Fruit fly (Drosophila melanogaster) whole organism, embryonic: ENCODE results near the gene CG14664.
A peak's percentile ranks its signal among the peaks of the same experiment; 100 is the strongest.

Experiments used
- Atf6 ChIP-seq: fragments of 200-800 bp; sonication (Bioruptor generic); IDR thresholded peaks from 2 replicates; pipeline ENCODE4 v1.3.6; 2022; ENCODE audit warnings: missing biosample characterization, missing genetic modification characterization
- Blimp-1 ChIP-seq: fragments of 200-800 bp; sonication (Bioruptor generic); optimal IDR thresholded peaks from 3 replicates; lab custom pipeline; 2018; ENCODE audit warnings: missing biosample characterization, missing genetic modification characterization, mild to moderate bottlenecking, moderate library complexity, missing genetic modification reagents
- CG1024 ChIP-seq: fragments of 200-800 bp; sonication (Bioruptor generic); IDR thresholded peaks from 2 replicates; pipeline ENCODE4 v1.3.6; 2022; ENCODE audit warnings: missing biosample characterization, missing genetic modification characterization
- CG13296 ChIP-seq: fragments of 200-800 bp; sonication (Bioruptor generic); optimal IDR thresholded peaks from 3 replicates; lab custom pipeline; 2018; ENCODE audit warnings: missing biosample characterization, mild to moderate bottlenecking, missing genetic modification characterization
- CG15601 ChIP-seq: fragments of 200-800 bp; sonication (Bioruptor generic); optimal IDR thresholded peaks from 3 replicates; lab custom pipeline; 2019; ENCODE audit warnings: missing biosample characterization, mild to moderate bottlenecking, missing genetic modification characterization, moderate library complexity
- CG1603 ChIP-seq: fragments of 200-800 bp; sonication (Bioruptor generic); optimal IDR thresholded peaks from 2 replicates; lab custom pipeline; 2019; ENCODE audit warnings: missing biosample characterization, mild to moderate bottlenecking, missing genetic modification characterization, moderate library complexity
- CG16815 ChIP-seq: fragments of 200-800 bp; sonication (Bioruptor generic); optimal IDR thresholded peaks from 3 replicates; lab custom pipeline; 2017; ENCODE audit warnings: missing biosample characterization, mild to moderate bottlenecking, missing genetic modification characterization
- CG17361 ChIP-seq: fragments of 200-800 bp; sonication (Bioruptor generic); IDR thresholded peaks from 3 replicates; pipeline ENCODE4 v1.3.6; 2022; ENCODE audit warnings: missing biosample characterization, missing genetic modification characterization
- CG18262 ChIP-seq: fragments of 200-800 bp; optimal IDR thresholded peaks from 3 replicates; lab custom pipeline; 2019; ENCODE audit warnings: missing biosample characterization, mild to moderate bottlenecking, missing genetic modification characterization, moderate library complexity
- CG31441 ChIP-seq: fragments of 200-800 bp; sonication (Bioruptor generic); IDR thresholded peaks from 2 replicates; pipeline ENCODE4 v1.3.6; 2022; ENCODE audit warnings: missing biosample characterization, missing genetic modification characterization
- CG3838 ChIP-seq: fragments of 200-800 bp; sonication (Bioruptor generic); optimal IDR thresholded peaks from 3 replicates; lab custom pipeline; 2016; ENCODE audit warnings: missing biosample characterization, missing genetic modification characterization
- CG4360 ChIP-seq: fragments of 200-800 bp; sonication (Bioruptor generic); IDR thresholded peaks from 2 replicates; pipeline ENCODE4 v1.3.6; 2022; ENCODE audit warnings: missing biosample characterization, missing genetic modification characterization
- CG5180 ChIP-seq: fragments of 200-800 bp; sonication (Bioruptor generic); optimal IDR thresholded peaks from 3 replicates; lab custom pipeline; 2017; ENCODE audit warnings: missing biosample characterization, missing genetic modification characterization, mild to moderate bottlenecking, moderate library complexity, missing genetic modification reagents
- CG5245 ChIP-seq: fragments of 200-800 bp; sonication (Bioruptor generic); optimal IDR thresholded peaks from 3 replicates; lab custom pipeline; 2016; ENCODE audit warnings: missing biosample characterization, missing genetic modification characterization
- CG6854 ChIP-seq: fragments of 200-800 bp; sonication (Bioruptor generic); optimal IDR thresholded peaks from 3 replicates; lab custom pipeline; 2017; ENCODE audit warnings: missing biosample characterization, mild to moderate bottlenecking, missing genetic modification characterization
- CG7357 ChIP-seq: fragments of 200-800 bp; sonication (Bioruptor generic); IDR thresholded peaks from 3 replicates; pipeline ENCODE4 v1.3.6; 2022; ENCODE audit warnings: missing biosample characterization, missing genetic modification characterization
- CG7556 ChIP-seq: fragments of 200-800 bp; sonication (Bioruptor generic); optimal IDR thresholded peaks from 2 replicates; lab custom pipeline; 2017; ENCODE audit warnings: missing biosample characterization, mild to moderate bottlenecking, missing genetic modification characterization
- CG7786 ChIP-seq: fragments of 200-800 bp; sonication (Bioruptor generic); optimal IDR thresholded peaks from 2 replicates; lab custom pipeline; 2016; ENCODE audit warnings: missing biosample characterization, missing genetic modification characterization
- CG7839 ChIP-seq: fragments of 200-800 bp; sonication (Bioruptor generic); optimal IDR thresholded peaks from 3 replicates; lab custom pipeline; 2018; ENCODE audit warnings: missing biosample characterization, mild to moderate bottlenecking, missing genetic modification characterization, moderate library complexity
- CG8924 ChIP-seq: fragments of 200-800 bp; optimal IDR thresholded peaks from 3 replicates; lab custom pipeline; 2019; ENCODE audit warnings: missing biosample characterization, mild to moderate bottlenecking, missing genetic modification characterization, moderate library complexity
- CHES-1-like ChIP-seq: fragments of 200-800 bp; sonication (Bioruptor generic); optimal IDR thresholded peaks from 2 replicates; lab custom pipeline; 2016; ENCODE audit warnings: missing biosample characterization, missing genetic modification characterization
- CoRest ChIP-seq: fragments of 200-800 bp; sonication (Bioruptor generic); optimal IDR thresholded peaks from 3 replicates; lab custom pipeline; 2018; ENCODE audit warnings: missing biosample characterization, mild to moderate bottlenecking, missing genetic modification characterization, moderate library complexity
- Dfd ChIP-seq, 2 experiments: fragments of >200 bp; optimal IDR thresholded peaks; 2 replicates each; lab custom pipeline; 2017; ENCODE audit warnings: missing biosample characterization in 2 of 2, missing genetic modification characterization in 2 of 2
- E2f1 ChIP-seq: fragments of 200-800 bp; sonication (Bioruptor generic); IDR thresholded peaks from 2 replicates; pipeline ENCODE4 v1.3.6; 2022; ENCODE audit warnings: missing biosample characterization, missing genetic modification characterization
- Gsc ChIP-seq: fragments of 200-800 bp; sonication (Bioruptor generic); IDR thresholded peaks from 2 replicates; pipeline ENCODE4 v1.3.6; 2022; ENCODE audit warnings: missing biosample characterization, missing genetic modification characterization
- H2.0 ChIP-seq: fragments of 200-800 bp; sonication (Bioruptor generic); IDR thresholded peaks from 2 replicates; pipeline ENCODE4 v1.3.6; 2022; ENCODE audit warnings: missing biosample characterization, missing genetic modification characterization
- Hey ChIP-seq: fragments of 200-800 bp; sonication (Bioruptor generic); optimal IDR thresholded peaks from 3 replicates; lab custom pipeline; 2018; ENCODE audit warnings: missing biosample characterization, mild to moderate bottlenecking, missing genetic modification characterization
- HmgZ ChIP-seq: fragments of 200-800 bp; sonication (Bioruptor generic); optimal IDR thresholded peaks from 2 replicates; lab custom pipeline; 2018; ENCODE audit warnings: missing biosample characterization, mild to moderate bottlenecking, missing genetic modification characterization
- Med ChIP-seq: fragments of 200-800 bp; sonication (Bioruptor generic); peaks from one replicate; lab custom pipeline; 2016; ENCODE audit warnings: missing biosample characterization, missing genetic modification characterization, mild to moderate bottlenecking, inconsistent platforms, moderate library complexity
- NFAT ChIP-seq: fragments of 200-800 bp; sonication (Bioruptor generic); IDR thresholded peaks from 2 replicates; pipeline ENCODE4 v1.3.6; 2022; ENCODE audit warnings: missing biosample characterization, missing genetic modification characterization
- NfI ChIP-seq: fragments of 200-800 bp; sonication (Bioruptor generic); optimal IDR thresholded peaks from 3 replicates; lab custom pipeline; 2018; ENCODE audit warnings: missing biosample characterization, mild to moderate bottlenecking, missing genetic modification characterization, moderate library complexity
- bab2 ChIP-seq: fragments of 200-800 bp; sonication (Bioruptor generic); optimal IDR thresholded peaks from 2 replicates; lab custom pipeline; 2016; ENCODE audit warnings: missing biosample characterization, missing genetic modification characterization
- br ChIP-seq: fragments of >200 bp; optimal IDR thresholded peaks from 2 replicates; lab custom pipeline; 2017
- dmrt11E ChIP-seq: fragments of 200-800 bp; sonication (Bioruptor generic); optimal IDR thresholded peaks from 3 replicates; lab custom pipeline; 2018; ENCODE audit warnings: missing biosample characterization, mild to moderate bottlenecking, missing genetic modification characterization, moderate library complexity
- esg ChIP-seq: fragments of 200-800 bp; sonication (Bioruptor generic); conservative IDR thresholded peaks from 2 replicates; pipeline ENCODE4 v1.3.6; 2022; ENCODE audit warnings: missing biosample characterization, missing genetic modification characterization
- ewg ChIP-seq: fragments of 200-800 bp; sonication (Bioruptor generic); optimal IDR thresholded peaks from 3 replicates; lab custom pipeline; 2017; ENCODE audit warnings: mild to moderate bottlenecking, missing biosample characterization, missing genetic modification reagents, missing genetic modification characterization
- fu2 ChIP-seq: fragments of 200-800 bp; sonication (Bioruptor generic); optimal IDR thresholded peaks from 2 replicates; lab custom pipeline; 2016; ENCODE audit warnings: missing biosample characterization, missing genetic modification characterization
- grau ChIP-seq: fragments of 200-800 bp; optimal IDR thresholded peaks from 3 replicates; lab custom pipeline; 2019; ENCODE audit warnings: missing biosample characterization, mild to moderate bottlenecking, missing genetic modification characterization, moderate library complexity
- gro ChIP-seq: fragments of 200-800 bp; sonication (Bioruptor generic); optimal IDR thresholded peaks from 2 replicates; lab custom pipeline; 2016; ENCODE audit warnings: missing biosample characterization, missing genetic modification characterization
- hkb ChIP-seq, 2 experiments: fragments of 200-800 bp in 1 of 2; fragments of >200 bp in 1 of 2; sonication (Bioruptor generic) in 1 of 2; IDR thresholded peaks in 1 of 2; optimal IDR thresholded peaks in 1 of 2; 2 replicates each; pipeline versions ENCODE4 v1.3.6 to Lab custom; 2017 to 2022; ENCODE audit warnings: missing biosample characterization in 1 of 2, missing genetic modification characterization in 1 of 2
- kni ChIP-seq: fragments of 200-800 bp; sonication (Bioruptor generic); optimal IDR thresholded peaks from 3 replicates; lab custom pipeline; 2017; ENCODE audit warnings: mild to moderate bottlenecking, missing biosample characterization, missing genetic modification reagents, missing genetic modification characterization
- maf-S ChIP-seq: fragments of 200-800 bp; sonication (Bioruptor generic); optimal IDR thresholded peaks from 2 replicates; lab custom pipeline; 2016; ENCODE audit warnings: missing biosample characterization, missing genetic modification characterization
- onecut ChIP-seq: fragments of 200-800 bp; sonication (Bioruptor generic); IDR thresholded peaks from 2 replicates; pipeline ENCODE4 v1.3.6; 2022; ENCODE audit warnings: missing biosample characterization, missing genetic modification characterization
- pan ChIP-seq, 4 experiments: fragments of >200 bp in 3 of 4; fragments of 200-800 bp in 1 of 4; sonication (Bioruptor generic) in 1 of 4; optimal IDR thresholded peaks in 3 of 4; IDR thresholded peaks in 1 of 4; 2 replicates each; pipeline versions ENCODE4 v1.3.6 to Lab custom; 2017 to 2022; ENCODE audit warnings: missing biosample characterization in 2 of 4, missing genetic modification characterization in 2 of 4, mixed read lengths in 1 of 4
- phol ChIP-seq: fragments of 200-800 bp; sonication (Bioruptor generic); optimal IDR thresholded peaks from 3 replicates; lab custom pipeline; 2018; ENCODE audit warnings: missing biosample characterization, mild to moderate bottlenecking, missing genetic modification characterization, moderate library complexity
- pum ChIP-seq: fragments of 200-800 bp; sonication (Bioruptor generic); optimal IDR thresholded peaks from 2 replicates; lab custom pipeline; 2016; ENCODE audit warnings: missing biosample characterization, missing genetic modification characterization
- row ChIP-seq: fragments of 200-800 bp; sonication (Bioruptor generic); IDR thresholded peaks from 3 replicates; pipeline ENCODE4 v1.3.6; 2022; ENCODE audit warnings: missing biosample characterization, missing genetic modification characterization
- slou ChIP-seq: fragments of 200-800 bp; sonication (Bioruptor generic); optimal IDR thresholded peaks from 3 replicates; lab custom pipeline; 2016; ENCODE audit warnings: missing biosample characterization, missing genetic modification characterization
- unpg ChIP-seq: fragments of 200-800 bp; sonication (Bioruptor generic); optimal IDR thresholded peaks from 3 replicates; lab custom pipeline; 2018; ENCODE audit warnings: missing biosample characterization, mild to moderate bottlenecking, missing genetic modification characterization, moderate library complexity
- vfl ChIP-seq: fragments of 200-800 bp; sonication (Bioruptor generic); optimal IDR thresholded peaks from 2 replicates; lab custom pipeline; 2016; ENCODE audit warnings: missing biosample characterization, missing genetic modification characterization

CG14664 gene

DNA sequence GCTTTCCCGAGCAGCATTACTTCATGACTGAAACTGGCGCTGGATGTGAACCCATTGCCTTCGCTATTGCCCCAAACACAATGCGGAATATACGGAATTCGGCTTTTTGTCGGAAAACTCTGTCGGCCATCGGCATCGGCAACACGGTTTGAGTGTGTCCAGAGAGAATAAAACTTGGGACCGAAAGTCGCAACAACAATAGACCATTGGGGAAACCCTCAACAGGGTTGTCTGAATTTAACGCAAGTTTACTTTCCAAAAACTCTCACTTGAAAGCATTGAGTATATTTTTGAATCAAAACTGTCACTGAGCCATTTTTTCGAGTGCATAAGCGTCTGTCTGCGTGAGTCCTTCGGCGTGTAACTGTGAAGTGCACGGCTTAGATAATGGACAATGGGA, 25.6 kb upstream of the CG14664 start (continued):
- TF ChIP-seq NFAT (0 out of 2 replicates have a peak, but pooled peaks have one; percentile 26), Dfd (GFP tag; optimal IDR thresholded peaks at IDR 0.05; lab: Kevin White, UChicago) (no peak), CG16815 (GFP tag; lab: Kevin White, UChicago) (peak; percentile 30), pum (GFP tag; lab: Kevin White, UChicago) (peak; percentile 26), CG5245 (GFP tag; lab: Kevin White, UChicago) (no peak), fu2 (GFP tag; lab: Kevin White, UChicago) (peak; percentile 53), vfl (GFP tag; lab: Kevin White, UChicago) (peak; percentile 53), CG4360 (GFP tag; lab: Robert Waterston, UW) (no peak), row (GFP tag; lab: Robert Waterston, UW) (peak; percentile 77), CG6854 (GFP tag; lab: Kevin White, UChicago) (peak; percentile 40), CG5180 (GFP tag; lab: Kevin White, UChicago) (peak; percentile 20), slou (no peak), onecut (GFP tag; lab: Robert Waterston, UW) (peak; percentile 53), pan (optimal IDR thresholded peaks at IDR 0.05; lab: Kevin White, UChicago) (no peak), pan (GFP tag; optimal IDR thresholded peaks at IDR 0.05 in 1 of 2, IDR thresholded peaks at IDR 0.05 in 1 of 2) (peak in 1 of 2 experiments; percentile 69), CG18262 (tag; lab: Kevin White, UChicago) (peak; percentile 21), Atf6 (GFP tag; lab: Robert Waterston, UW) (peak; percentile 79), gro (GFP tag; lab: Kevin White, UChicago) (peak; percentile 74), CG1603 (tag; lab: Kevin White, UChicago) (peak; percentile 53), CG7839 (tag; lab: Kevin White, UChicago) (peak; percentile 67), phol (tag; lab: Kevin White, UChicago) (peak; percentile 20), CG8924 (tag; lab: Kevin White, UChicago) (peak; percentile 56), CG1024 (GFP tag; lab: Robert Waterston, UW) (no peak), hkb (optimal IDR thresholded peaks at IDR 0.05; lab: Kevin White, UChicago) (no peak), hkb (GFP tag; IDR thresholded peaks at IDR 0.05; lab: Robert Waterston, UW) (peak; percentile 63), grau (tag; lab: Kevin White, UChicago) (peak; percentile 65), CG3838 (GFP tag; lab: Kevin White, UChicago) (no peak), Med (GFP tag; lab: Kevin White, UChicago) (peak; percentile 90), bab2 (GFP tag; lab: Kevin White, UChicago) (peak; percentile 52), CG17361 (0 out of 3 replicates have a peak, but pooled peaks have one; percentile 26), kni (no peak), CG7556 (GFP tag; lab: Kevin White, UChicago) (peak; percentile 80), Blimp-1 (GFP tag; lab: Kevin White, UChicago) (peak; percentile 18), br (no peak), esg (peak; percentile 44; the same call in 1 of the 2 replicates), CG31441 (GFP tag; lab: Robert Waterston, UW) (0 out of 2 replicates have a peak, but pooled peaks have one; percentile 30), CG7786 (GFP tag; lab: Kevin White, UChicago) (peak; percentile 72), CoRest (tag; lab: Kevin White, UChicago) (peak; percentile 48), HmgZ (tag; lab: Kevin White, UChicago) (peak; percentile 38), Gsc (GFP tag; lab: Robert Waterston, UW) (no peak), CG7357 (GFP tag; lab: Robert Waterston, UW) (0 out of 3 replicates have a peak, but pooled peaks have one; percentile 8), E2f1 (GFP tag; lab: Robert Waterston, UW) (peak; percentile 49; the same call in 1 of the 2 replicates), ewg (GFP tag; lab: Kevin White, UChicago) (peak; percentile 31), CG15601 (tag; lab: Kevin White, UChicago) (no peak), CG13296 (GFP tag; lab: Kevin White, UChicago) (peak; percentile 73), maf-S (no peak), CHES-1-like (peak; percentile 51), H2.0 (0 out of 2 replicates have a peak, but pooled peaks have one; percentile 27), Hey (tag; lab: Kevin White, UChicago) (peak; percentile 26), unpg (GFP tag; lab: Kevin White, UChicago) (peak; percentile 49), NfI (GFP tag; lab: Kevin White, UChicago) (peak; percentile 43), dmrt11E (tag; lab: Kevin White, UChicago) (no peak)
